Fruit fly (Drosophila melanogaster) whole organism, prepupa: ENCODE data around the gene AdipoR.

Experiments used
- Blimp-1 ChIP-seq: fragments of 200-800 bp; sonication (Bioruptor generic); optimal IDR thresholded peaks from 3 replicates; lab custom pipeline; 2017; ENCODE audit warnings: missing biosample characterization, missing genetic modification characterization, mild to moderate bottlenecking, moderate library complexity, missing genetic modification reagents
- CG10631 ChIP-seq: fragments of 200-800 bp; sonication (Bioruptor generic); optimal IDR thresholded peaks from 2 replicates; lab custom pipeline; 2016; ENCODE audit warnings: missing biosample characterization, missing genetic modification characterization
- CG10669 ChIP-seq: fragments of 200-800 bp; sonication (Bioruptor generic); optimal IDR thresholded peaks from 3 replicates; lab custom pipeline; 2018; ENCODE audit warnings: missing biosample characterization, mild to moderate bottlenecking, missing genetic modification characterization, moderate library complexity
- CG11294 ChIP-seq: fragments of 200-800 bp; sonication (Bioruptor generic); IDR thresholded peaks from 2 replicates; pipeline ENCODE4 v1.3.6; 2022; ENCODE audit warnings: missing biosample characterization, missing genetic modification characterization
- CG11762 ChIP-seq: fragments of 200-800 bp; sonication (Bioruptor generic); optimal IDR thresholded peaks from 3 replicates; lab custom pipeline; 2016; ENCODE audit warnings: missing biosample characterization, missing genetic modification characterization; ENCODE audit not compliant: insufficient read depth
- CG15336 ChIP-seq: fragments of 200-800 bp; sonication (Bioruptor generic); IDR thresholded peaks from 2 replicates; pipeline ENCODE4 v1.3.6; 2022; ENCODE audit warnings: missing biosample characterization, missing genetic modification characterization
- CG3032 ChIP-seq: fragments of 200-800 bp; optimal IDR thresholded peaks from 2 replicates; lab custom pipeline; 2019; ENCODE audit warnings: missing biosample characterization, mild to moderate bottlenecking, missing genetic modification characterization, moderate library complexity
- CG31627 ChIP-seq: fragments of 200-800 bp; sonication (Bioruptor generic); optimal IDR thresholded peaks from 3 replicates; lab custom pipeline; 2016; ENCODE audit warnings: missing biosample characterization, missing genetic modification characterization
- CG32006 ChIP-seq: fragments of 200-800 bp; sonication (Bioruptor generic); optimal IDR thresholded peaks from 3 replicates; lab custom pipeline; 2017; ENCODE audit warnings: missing biosample characterization, mild to moderate bottlenecking, missing genetic modification characterization
- CG34406 ChIP-seq: fragments of 200-800 bp; sonication (Bioruptor generic); optimal IDR thresholded peaks from 3 replicates; lab custom pipeline; 2016; ENCODE audit warnings: missing biosample characterization, missing genetic modification characterization
- CG3919 ChIP-seq: fragments of 200-800 bp; sonication (Bioruptor generic); optimal IDR thresholded peaks from 3 replicates; lab custom pipeline; 2016; ENCODE audit warnings: missing biosample characterization, missing genetic modification characterization
- CG4318 ChIP-seq: fragments of 200-800 bp; sonication (Bioruptor generic); optimal IDR thresholded peaks from 3 replicates; lab custom pipeline; 2017; ENCODE audit warnings: missing biosample characterization, mild to moderate bottlenecking, missing genetic modification characterization
- CG6163 ChIP-seq: fragments of 200-800 bp; sonication (Bioruptor generic); IDR thresholded peaks from 3 replicates; pipeline ENCODE4 v1.3.6; 2022; ENCODE audit warnings: missing biosample characterization, missing genetic modification characterization
- CG6276 ChIP-seq: fragments of 200-800 bp; sonication (Bioruptor generic); optimal IDR thresholded peaks from 2 replicates; lab custom pipeline; 2017; ENCODE audit warnings: missing biosample characterization, mild to moderate bottlenecking, missing genetic modification characterization
- CG6808 ChIP-seq: fragments of 200-800 bp; sonication (Bioruptor generic); optimal IDR thresholded peaks from 3 replicates; lab custom pipeline; 2017; ENCODE audit warnings: missing biosample characterization, missing genetic modification characterization, mild to moderate bottlenecking, moderate library complexity, missing genetic modification reagents
- CG6854 ChIP-seq: fragments of 200-800 bp; sonication (Bioruptor generic); optimal IDR thresholded peaks from 2 replicates; lab custom pipeline; 2017; ENCODE audit warnings: missing biosample characterization, mild to moderate bottlenecking, missing genetic modification characterization
- CG8319 ChIP-seq: fragments of 200-800 bp; sonication (Bioruptor generic); optimal IDR thresholded peaks from 3 replicates; lab custom pipeline; 2016; ENCODE audit warnings: missing biosample characterization, missing genetic modification characterization
- CG8632 ChIP-seq: fragments of 200-800 bp; sonication (Bioruptor generic); optimal IDR thresholded peaks from 3 replicates; lab custom pipeline; 2016; ENCODE audit warnings: missing biosample characterization, missing genetic modification characterization
- CG9139 ChIP-seq: fragments of 200-800 bp; sonication (Bioruptor generic); optimal IDR thresholded peaks from 3 replicates; lab custom pipeline; 2017; ENCODE audit warnings: missing biosample characterization, mild to moderate bottlenecking, missing genetic modification characterization
- Eip75B ChIP-seq: fragments of 200-800 bp; sonication (Bioruptor generic); optimal IDR thresholded peaks from 3 replicates; lab custom pipeline; 2016; ENCODE audit warnings: missing biosample characterization, missing genetic modification characterization
- Eip93F ChIP-seq: fragments of 200-800 bp; sonication (Bioruptor generic); optimal IDR thresholded peaks from 2 replicates; lab custom pipeline; 2016; ENCODE audit warnings: missing biosample characterization, mild to moderate bottlenecking, missing genetic modification characterization
- Gug ChIP-seq: fragments of 200-800 bp; sonication (Bioruptor generic); IDR thresholded peaks from 2 replicates; pipeline ENCODE4 v1.3.6; 2022; ENCODE audit warnings: missing biosample characterization, missing genetic modification characterization
- Hr4 ChIP-seq: fragments of 200-800 bp; sonication (Bioruptor generic); optimal IDR thresholded peaks from 3 replicates; lab custom pipeline; 2016; ENCODE audit warnings: missing biosample characterization, missing genetic modification characterization
- Lpt ChIP-seq: fragments of 200-800 bp; sonication (Bioruptor generic); optimal IDR thresholded peaks from 3 replicates; lab custom pipeline; 2016; ENCODE audit warnings: missing biosample characterization, missing genetic modification characterization
- Met ChIP-seq: fragments of 200-800 bp; sonication (Bioruptor generic); optimal IDR thresholded peaks from 3 replicates; lab custom pipeline; 2016; ENCODE audit warnings: missing biosample characterization, missing genetic modification characterization
- Sox102F ChIP-seq: fragments of 200-800 bp; sonication (Bioruptor generic); optimal IDR thresholded peaks from 2 replicates; lab custom pipeline; 2016; ENCODE audit warnings: missing biosample characterization, mild to moderate bottlenecking, missing genetic modification characterization
- Sox14 ChIP-seq: fragments of 200-800 bp; sonication (Bioruptor generic); optimal IDR thresholded peaks from 3 replicates; lab custom pipeline; 2016; ENCODE audit warnings: missing biosample characterization, missing genetic modification characterization
- Sox15 ChIP-seq: fragments of 200-800 bp; sonication (Bioruptor generic); optimal IDR thresholded peaks from 3 replicates; lab custom pipeline; 2016; ENCODE audit warnings: missing biosample characterization, missing genetic modification characterization
- cyc ChIP-seq: fragments of 200-800 bp; sonication (Bioruptor generic); optimal IDR thresholded peaks from 3 replicates; lab custom pipeline; 2016; ENCODE audit warnings: missing biosample characterization, missing genetic modification characterization
- dac ChIP-seq: fragments of 200-800 bp; sonication (Bioruptor generic); optimal IDR thresholded peaks from 2 replicates; lab custom pipeline; 2017; ENCODE audit warnings: missing biosample characterization, mild to moderate bottlenecking, missing genetic modification characterization
- dsx ChIP-seq: fragments of 200-800 bp; optimal IDR thresholded peaks from 3 replicates; lab custom pipeline; 2019; ENCODE audit warnings: missing biosample characterization, mild to moderate bottlenecking, missing genetic modification characterization, moderate library complexity; ENCODE audit not compliant: poor library complexity, severe bottlenecking
- eg ChIP-seq: fragments of 200-800 bp; sonication (Bioruptor generic); IDR thresholded peaks from 3 replicates; pipeline ENCODE4 v1.3.6; 2022; ENCODE audit warnings: missing biosample characterization, missing genetic modification characterization
- esn ChIP-seq: fragments of 200-800 bp; sonication (Bioruptor generic); optimal IDR thresholded peaks from 2 replicates; lab custom pipeline; 2016; ENCODE audit warnings: missing biosample characterization, mild to moderate bottlenecking, missing genetic modification characterization, moderate library complexity
- fd59A ChIP-seq: fragments of 200-800 bp; sonication (Bioruptor generic); optimal IDR thresholded peaks from 2 replicates; lab custom pipeline; 2017; ENCODE audit warnings: missing biosample characterization, mild to moderate bottlenecking, missing genetic modification characterization, missing genetic modification reagents
- lz ChIP-seq: fragments of 200-800 bp; sonication (Bioruptor generic); optimal IDR thresholded peaks from 3 replicates; lab custom pipeline; 2016; ENCODE audit warnings: missing biosample characterization, missing genetic modification characterization
- net ChIP-seq: fragments of 200-800 bp; sonication (Bioruptor generic); optimal IDR thresholded peaks from 3 replicates; lab custom pipeline; 2016; ENCODE audit warnings: missing biosample characterization, missing genetic modification characterization
- pdm3 ChIP-seq: fragments of 200-800 bp; sonication (Bioruptor generic); optimal IDR thresholded peaks from 3 replicates; lab custom pipeline; 2016; ENCODE audit warnings: missing biosample characterization, missing genetic modification characterization
- salr ChIP-seq, 2 experiments: fragments of 200-800 bp; sonication (Bioruptor generic); optimal IDR thresholded peaks; 3 replicates each; lab custom pipeline; 2016 to 2018; ENCODE audit warnings: missing biosample characterization in 2 of 2, missing genetic modification characterization in 2 of 2, mild to moderate bottlenecking in 1 of 2
- spab ChIP-seq: fragments of 200-800 bp; sonication (Bioruptor generic); optimal IDR thresholded peaks from 2 replicates; lab custom pipeline; 2017; ENCODE audit warnings: missing biosample characterization, mild to moderate bottlenecking, missing genetic modification characterization, missing genetic modification reagents
- ss ChIP-seq, 2 experiments: fragments of 200-800 bp; sonication (Bioruptor generic); optimal IDR thresholded peaks; 2 replicates in 1 of 2; 3 replicates in 1 of 2; lab custom pipeline; 2017 to 2018; ENCODE audit warnings: mild to moderate bottlenecking in 2 of 2, missing biosample characterization in 2 of 2, missing genetic modification characterization in 2 of 2, moderate library complexity in 1 of 2
- svp ChIP-seq: fragments of 200-800 bp; sonication (Bioruptor generic); peaks from one replicate; lab custom pipeline; 2016; ENCODE audit warnings: missing biosample characterization, missing genetic modification characterization
- vri ChIP-seq: fragments of 200-800 bp; sonication (Bioruptor generic); optimal IDR thresholded peaks from 3 replicates; lab custom pipeline; 2016; ENCODE audit warnings: missing biosample characterization, mild to moderate bottlenecking, missing genetic modification characterization

AdipoR gene

dm6 chr3R:22522859-22523258, 24.8 kb downstream of the AdipoR start:
- TF ChIP-seq CG4318 (no peak), Eip75B (GFP tag; lab: Kevin White, UChicago) (no peak), Eip93F (peak; percentile 10), CG15336 (GFP tag; lab: Robert Waterston, UW) (no peak), Sox14 (GFP tag; lab: Kevin White, UChicago) (no peak), cyc (no peak), spab (no peak), CG3032 (tag; lab: Kevin White, UChicago) (no peak), svp (GFP tag; lab: Kevin White, UChicago) (peak; percentile 97), dsx (no peak), CG9139 (no peak), CG10631 (GFP tag; lab: Kevin White, UChicago) (no peak), CG6163 (GFP tag; lab: Robert Waterston, UW) (no peak), CG34406 (GFP tag; lab: Kevin White, UChicago) (no peak), CG8632 (no peak), CG8319 (GFP tag; lab: Kevin White, UChicago) (no peak), vri (peak; percentile 0), Blimp-1 (GFP tag; lab: Kevin White, UChicago) (peak; percentile 20), Met (no peak)

- TF ChIP-seq dsx (no peak), CG9139 (no peak), CG11762 (GFP tag; lab: Kevin White, UChicago) (no peak), vri (no peak), CG11294 (GFP tag; lab: Robert Waterston, UW) (no peak), CG3919 (GFP tag; lab: Kevin White, UChicago) (no peak), Sox14 (GFP tag; lab: Kevin White, UChicago) (no peak), esn (no peak), eg (GFP tag; lab: Robert Waterston, UW) (no peak), CG6854 (GFP tag; lab: Kevin White, UChicago) (no peak), Eip93F (no peak), CG6276 (GFP tag; lab: Kevin White, UChicago) (no peak), Blimp-1 (GFP tag; lab: Kevin White, UChicago) (no peak), CG8632 (no peak), CG6808 (GFP tag; lab: Kevin White, UChicago) (no peak), Hr4 (no peak), pdm3 (GFP tag; lab: Kevin White, UChicago) (no peak), CG32006 (GFP tag; lab: Kevin White, UChicago) (no peak), Met (no peak), fd59A (GFP tag; lab: Kevin White, UChicago) (no peak)
Observed at dm6 chr3R:22522042-22522441, 25.6 kb downstream of the AdipoR start.

dm6 chr3R:22520481-22520880, 27.2 kb downstream of the AdipoR start:
- TF ChIP-seq CG3032 (tag; lab: Kevin White, UChicago) (no peak), vri (no peak), pdm3 (GFP tag; lab: Kevin White, UChicago) (no peak), Sox15 (GFP tag; lab: Kevin White, UChicago) (no peak), dac (GFP tag; lab: Kevin White, UChicago) (no peak), CG6276 (GFP tag; lab: Kevin White, UChicago) (no peak), CG10669 (GFP tag; lab: Kevin White, UChicago) (no peak)

dm6 chr3R:22518760-22519159, 28.9 kb downstream of the AdipoR start:
- TF ChIP-seq Hr4: no peak
- TF ChIP-seq CG11762 (GFP tag; lab: Kevin White, UChicago): no peak
- TF ChIP-seq salr (GFP tag; optimal IDR thresholded peaks at IDR 0.05; lab: Kevin White, UChicago): no peak
- no peak for TF ChIP-seq Gug (GFP tag; lab: Robert Waterston, UW)
- no peak for TF ChIP-seq CG31627
- TF ChIP-seq ss (GFP tag; optimal IDR thresholded peaks at IDR 0.05; lab: Kevin White, UChicago): no peak
- TF ChIP-seq net (GFP tag; lab: Kevin White, UChicago): no peak
- TF ChIP-seq CG6854 (GFP tag; lab: Kevin White, UChicago): no peak
- no peak for TF ChIP-seq Sox102F (GFP tag; lab: Kevin White, UChicago)
- no peak for TF ChIP-seq Lpt (GFP tag; lab: Kevin White, UChicago)
- no peak for TF ChIP-seq Eip93F
- no peak for TF ChIP-seq lz (GFP tag; lab: Kevin White, UChicago)
- no peak for TF ChIP-seq Blimp-1 (GFP tag; lab: Kevin White, UChicago)
- TF ChIP-seq svp (GFP tag; lab: Kevin White, UChicago): no peak
- TF ChIP-seq, all 60 proteins: peak for 0
